Fruit fly (Drosophila melanogaster) whole organism, embryonic: ENCODE data around the gene Eig71Ei.
A peak's percentile ranks its signal among the peaks of the same experiment; 100 is the strongest.

Experiments
- Bteb2 ChIP-seq: fragments of 200-800 bp; sonication (Bioruptor generic); optimal IDR thresholded peaks from 2 replicates; lab custom pipeline; 2016; ENCODE audit warnings: missing biosample characterization, missing genetic modification characterization
- CG10147 ChIP-seq: fragments of 200-800 bp; sonication (Bioruptor generic); optimal IDR thresholded peaks from 2 replicates; lab custom pipeline; 2019; ENCODE audit warnings: missing biosample characterization, mild to moderate bottlenecking, missing genetic modification characterization, moderate library complexity
- CG10321 ChIP-seq: fragments of 200-800 bp; sonication (Bioruptor generic); IDR thresholded peaks from 2 replicates; pipeline ENCODE4 v1.3.6; 2022; ENCODE audit warnings: missing biosample characterization, missing genetic modification characterization
- CG11247 ChIP-seq: fragments of 200-800 bp; sonication (Bioruptor generic); IDR thresholded peaks from 2 replicates; pipeline ENCODE4 v1.3.6; 2022; ENCODE audit warnings: missing biosample characterization, missing genetic modification characterization
- CG12391 ChIP-seq: fragments of 200-800 bp; sonication (Bioruptor generic); optimal IDR thresholded peaks from 3 replicates; lab custom pipeline; 2018; ENCODE audit warnings: missing biosample characterization, mild to moderate bottlenecking, missing genetic modification characterization, moderate library complexity
- CG13296 ChIP-seq: fragments of 200-800 bp; sonication (Bioruptor generic); optimal IDR thresholded peaks from 3 replicates; lab custom pipeline; 2018; ENCODE audit warnings: missing biosample characterization, mild to moderate bottlenecking, missing genetic modification characterization
- CG14050 ChIP-seq: fragments of 200-800 bp; sonication (Bioruptor generic); IDR thresholded peaks from 3 replicates; pipeline ENCODE4 v1.3.6; 2022; ENCODE audit warnings: missing biosample characterization, missing genetic modification characterization
- CG1647 ChIP-seq: fragments of 200-800 bp; sonication (Bioruptor generic); optimal IDR thresholded peaks from 3 replicates; lab custom pipeline; 2016; ENCODE audit warnings: missing biosample characterization, missing genetic modification characterization
- CG17912 ChIP-seq: fragments of 200-800 bp; sonication (Bioruptor generic); optimal IDR thresholded peaks from 2 replicates; lab custom pipeline; 2018; ENCODE audit warnings: missing biosample characterization, mild to moderate bottlenecking, missing genetic modification characterization
- CG2116 ChIP-seq: fragments of 200-800 bp; sonication (Bioruptor generic); optimal IDR thresholded peaks from 3 replicates; lab custom pipeline; 2018; ENCODE audit warnings: missing biosample characterization, mild to moderate bottlenecking, missing genetic modification characterization
- CG30020 ChIP-seq: fragments of 200-800 bp; optimal IDR thresholded peaks from 2 replicates; lab custom pipeline; 2019; ENCODE audit warnings: missing biosample characterization, mild to moderate bottlenecking, missing genetic modification characterization, moderate library complexity
- CG30403 ChIP-seq: fragments of 200-800 bp; sonication (Bioruptor generic); optimal IDR thresholded peaks from 3 replicates; lab custom pipeline; 2016; ENCODE audit warnings: missing biosample characterization, missing genetic modification characterization
- CG3163 ChIP-seq: fragments of 200-800 bp; sonication (Bioruptor generic); optimal IDR thresholded peaks from 3 replicates; lab custom pipeline; 2016; ENCODE audit warnings: missing biosample characterization, missing genetic modification characterization
- CG4360 ChIP-seq: fragments of 200-800 bp; sonication (Bioruptor generic); IDR thresholded peaks from 2 replicates; pipeline ENCODE4 v1.3.6; 2022; ENCODE audit warnings: missing biosample characterization, missing genetic modification characterization
- CG43689 ChIP-seq: fragments of 200-800 bp; sonication (Bioruptor generic); IDR thresholded peaks from 2 replicates; pipeline ENCODE4 v1.3.6; 2022; ENCODE audit warnings: missing biosample characterization, missing genetic modification characterization
- CG4707 ChIP-seq: fragments of 200-800 bp; sonication (Bioruptor generic); optimal IDR thresholded peaks from 2 replicates; lab custom pipeline; 2018; ENCODE audit warnings: missing biosample characterization, mild to moderate bottlenecking, missing genetic modification characterization, moderate library complexity
- CG4730 ChIP-seq: fragments of 200-800 bp; sonication (Bioruptor generic); IDR thresholded peaks from 2 replicates; pipeline ENCODE4 v1.3.6; 2022; ENCODE audit warnings: missing biosample characterization, missing genetic modification characterization
- CG6254 ChIP-seq: fragments of 200-800 bp; sonication (Bioruptor generic); optimal IDR thresholded peaks from 3 replicates; lab custom pipeline; 2017; ENCODE audit warnings: mild to moderate bottlenecking, missing biosample characterization, missing genetic modification reagents, missing genetic modification characterization
- Dbx ChIP-seq: fragments of 200-800 bp; sonication (Bioruptor generic); IDR thresholded peaks from 3 replicates; pipeline ENCODE4 v1.3.6; 2022; ENCODE audit warnings: missing biosample characterization, missing genetic modification characterization
- Deaf1 ChIP-seq: fragments of 200-800 bp; optimal IDR thresholded peaks from 3 replicates; lab custom pipeline; 2019; ENCODE audit warnings: missing biosample characterization, mild to moderate bottlenecking, missing genetic modification characterization, moderate library complexity
- Hr3 ChIP-seq: fragments of 200-800 bp; sonication (Bioruptor generic); optimal IDR thresholded peaks from 3 replicates; lab custom pipeline; 2016; ENCODE audit warnings: missing biosample characterization, missing genetic modification characterization
- Max ChIP-seq: fragments of 200-800 bp; sonication (Bioruptor generic); optimal IDR thresholded peaks from 2 replicates; lab custom pipeline; 2016; ENCODE audit warnings: missing biosample characterization, mild to moderate bottlenecking, missing genetic modification characterization
- Ptx1 ChIP-seq: fragments of 200-800 bp; sonication (Bioruptor generic); IDR thresholded peaks from 2 replicates; pipeline ENCODE4 v1.3.6; 2022; ENCODE audit warnings: missing biosample characterization, missing genetic modification characterization
- Usf ChIP-seq: fragments of 200-800 bp; sonication (Bioruptor generic); optimal IDR thresholded peaks from 2 replicates; lab custom pipeline; 2017; ENCODE audit warnings: missing genotype, missing biosample characterization, missing genetic modification characterization
- al ChIP-seq: fragments of 200-800 bp; sonication (Bioruptor generic); IDR thresholded peaks from 2 replicates; pipeline ENCODE4 v1.3.6; 2022; ENCODE audit warnings: missing biosample characterization, missing genetic modification characterization
- ara ChIP-seq: fragments of 200-800 bp; sonication (Bioruptor generic); IDR thresholded peaks from 2 replicates; pipeline ENCODE4 v1.3.6; 2022; ENCODE audit warnings: missing biosample characterization, missing genetic modification characterization
- bab2 ChIP-seq: fragments of 200-800 bp; sonication (Bioruptor generic); optimal IDR thresholded peaks from 2 replicates; lab custom pipeline; 2016; ENCODE audit warnings: missing biosample characterization, missing genetic modification characterization
- bbx ChIP-seq: fragments of 200-800 bp; sonication (Bioruptor generic); IDR thresholded peaks from 2 replicates; pipeline ENCODE4 v1.3.6; 2022; ENCODE audit warnings: missing biosample characterization, missing genetic modification characterization; ENCODE audit not compliant: partially characterized antibody
- btn ChIP-seq: fragments of 200-800 bp; sonication (Bioruptor generic); optimal IDR thresholded peaks from 2 replicates; lab custom pipeline; 2016; ENCODE audit warnings: missing biosample characterization, missing genetic modification characterization
- cad ChIP-seq: fragments of >200 bp; optimal IDR thresholded peaks from 2 replicates; lab custom pipeline; 2017; ENCODE audit warnings: missing biosample characterization, missing genetic modification characterization
- chif ChIP-seq, 2 experiments: fragments of 200-800 bp; sonication (Bioruptor generic); optimal IDR thresholded peaks; 3 replicates each; lab custom pipeline; 2016; ENCODE audit warnings: missing biosample characterization in 2 of 2, missing genetic modification characterization in 2 of 2
- cwo ChIP-seq: fragments of 200-800 bp; sonication (Bioruptor generic); optimal IDR thresholded peaks from 3 replicates; lab custom pipeline; 2017; ENCODE audit warnings: missing biosample characterization, missing genetic modification characterization, mild to moderate bottlenecking, moderate library complexity, missing genetic modification reagents
- dan ChIP-seq: fragments of 200-800 bp; sonication (Bioruptor generic); IDR thresholded peaks from 2 replicates; pipeline ENCODE4 v1.3.6; 2022; ENCODE audit warnings: missing biosample characterization, missing genetic modification characterization
- ewg ChIP-seq: fragments of 200-800 bp; sonication (Bioruptor generic); optimal IDR thresholded peaks from 3 replicates; lab custom pipeline; 2017; ENCODE audit warnings: mild to moderate bottlenecking, missing biosample characterization, missing genetic modification reagents, missing genetic modification characterization
- gt ChIP-seq: fragments of 200-800 bp; sonication (Bioruptor generic); IDR thresholded peaks from 2 replicates; pipeline ENCODE4 v1.3.6; 2022; ENCODE audit warnings: missing biosample characterization, missing genetic modification characterization
- hbn ChIP-seq: fragments of 200-800 bp; sonication (Bioruptor generic); IDR thresholded peaks from 2 replicates; pipeline ENCODE4 v1.3.6; 2022; ENCODE audit warnings: missing biosample characterization, missing genetic modification characterization; ENCODE audit not compliant: partially characterized antibody
- hth ChIP-seq: fragments of >200 bp; optimal IDR thresholded peaks from 2 replicates; lab custom pipeline; 2017; ENCODE audit warnings: inconsistent platforms
- ken ChIP-seq: fragments of 200-800 bp; sonication (Bioruptor generic); IDR thresholded peaks from 3 replicates; pipeline ENCODE4 v1.3.6; 2022; ENCODE audit warnings: missing biosample characterization, missing genetic modification characterization
- nom ChIP-seq: fragments of 200-800 bp; sonication (Bioruptor generic); optimal IDR thresholded peaks from 2 replicates; lab custom pipeline; 2017; ENCODE audit warnings: missing biosample characterization, missing genetic modification characterization, mild to moderate bottlenecking, moderate library complexity, missing genetic modification reagents
- odd ChIP-seq: fragments of 200-800 bp; sonication (Bioruptor generic); optimal IDR thresholded peaks from 2 replicates; lab custom pipeline; 2017; ENCODE audit warnings: missing biosample characterization, mild to moderate bottlenecking, missing genetic modification characterization
- pan ChIP-seq, 4 experiments: fragments of >200 bp in 3 of 4; fragments of 200-800 bp in 1 of 4; sonication (Bioruptor generic) in 1 of 4; optimal IDR thresholded peaks in 3 of 4; IDR thresholded peaks in 1 of 4; 2 replicates each; pipeline versions ENCODE4 v1.3.6 to Lab custom; 2017 to 2022; ENCODE audit warnings: missing biosample characterization in 2 of 4, missing genetic modification characterization in 2 of 4, mixed read lengths in 1 of 4
- pfk ChIP-seq: fragments of 200-800 bp; sonication (Bioruptor generic); optimal IDR thresholded peaks from 2 replicates; lab custom pipeline; 2018; ENCODE audit warnings: missing biosample characterization, mild to moderate bottlenecking, missing genetic modification characterization, moderate library complexity
- sc ChIP-seq, 3 experiments: fragments of >200 bp in 2 of 3; fragments of 200-800 bp in 1 of 3; sonication (Bioruptor generic) in 1 of 3; optimal IDR thresholded peaks; 2 replicates in 2 of 3; 3 replicates in 1 of 3; lab custom pipeline; 2017; ENCODE audit warnings: mild to moderate bottlenecking in 1 of 3, missing biosample characterization in 1 of 3, missing genetic modification characterization in 1 of 3, missing genetic modification reagents in 1 of 3
- sd ChIP-seq: fragments of 200-800 bp; sonication (Bioruptor generic); optimal IDR thresholded peaks from 3 replicates; lab custom pipeline; 2018; ENCODE audit warnings: missing biosample characterization, mild to moderate bottlenecking, missing genetic modification characterization, moderate library complexity
- sens-2 ChIP-seq: fragments of 200-800 bp; sonication (Bioruptor generic); IDR thresholded peaks from 2 replicates; pipeline ENCODE4 v1.3.6; 2022; ENCODE audit warnings: missing biosample characterization, missing genetic modification characterization
- tio ChIP-seq: fragments of 200-800 bp; sonication (Bioruptor generic); optimal IDR thresholded peaks from 2 replicates; lab custom pipeline; 2017; ENCODE audit warnings: missing biosample characterization, missing genetic modification characterization, inconsistent platforms
- toy ChIP-seq: fragments of 200-800 bp; sonication (Bioruptor generic); IDR thresholded peaks from 2 replicates; pipeline ENCODE4 v1.3.6; 2022; ENCODE audit warnings: missing biosample characterization, missing genetic modification characterization
- tx ChIP-seq: fragments of 200-800 bp; sonication (Bioruptor generic); optimal IDR thresholded peaks from 2 replicates; lab custom pipeline; 2016; ENCODE audit warnings: missing biosample characterization, missing genetic modification characterization
- z ChIP-seq: fragments of 200-800 bp; sonication (Bioruptor generic); IDR thresholded peaks from 3 replicates; pipeline ENCODE4 v1.3.6; 2022; ENCODE audit warnings: missing biosample characterization, missing genetic modification characterization

The Eig71Ei gene

dm6 chr3L:15690711-15691591, 31.4 kb downstream of the Eig71Ei start (continued):
- TF ChIP-seq CG1647 (GFP tag; lab: Kevin White, UChicago) (no peak), ewg (no peak), tx (GFP tag; lab: Kevin White, UChicago) (no peak), cwo (peak; percentile 65), Dbx (GFP tag; lab: Robert Waterston, UW) (no peak), CG4707 (GFP tag; lab: Kevin White, UChicago) (no peak), al (no peak), CG13296 (GFP tag; lab: Kevin White, UChicago) (peak; percentile 30), btn (GFP tag; lab: Kevin White, UChicago) (peak; percentile 21), tio (GFP tag; lab: Kevin White, UChicago) (no peak), Bteb2 (GFP tag; lab: Kevin White, UChicago) (no peak), Deaf1 (tag; lab: Kevin White, UChicago) (peak; percentile 26), CG17912 (GFP tag; lab: Kevin White, UChicago) (no peak), chif (GFP tag; optimal IDR thresholded peaks at IDR 0.05; lab: Kevin White, UChicago) (no peak), ara (GFP tag; lab: Robert Waterston, UW) (no peak), CG2116 (no peak), Ptx1 (GFP tag; lab: Robert Waterston, UW) (peak; percentile 8; the same call in 1 of the 2 replicates), sd (tag; lab: Kevin White, UChicago) (peak; percentile 51), CG4730 (GFP tag; lab: Robert Waterston, UW) (no peak), pfk (no peak), CG10321 (GFP tag; lab: Robert Waterston, UW) (no peak), toy (no peak), bbx (GFP tag; lab: Robert Waterston, UW) (no peak), CG43689 (GFP tag; lab: Robert Waterston, UW) (no peak), hbn (no peak), odd (GFP tag; lab: Kevin White, UChicago) (peak; percentile 31), z (GFP tag; lab: Robert Waterston, UW) (peak; percentile 52; the same call in 2 of the 3 replicates), Hr3 (GFP tag; lab: Kevin White, UChicago) (no peak), dan (GFP tag; lab: Robert Waterston, UW) (no peak), CG4360 (GFP tag; lab: Robert Waterston, UW) (no peak), Usf (GFP tag; lab: Kevin White, UChicago) (no peak), cad (GFP tag; lab: Kevin White, UChicago) (no peak), CG12391 (tag; lab: Kevin White, UChicago) (peak; percentile 59), sens-2 (GFP tag; lab: Robert Waterston, UW) (no peak), hth (lab: Kevin White, UChicago) (no peak), Max (GFP tag; lab: Kevin White, UChicago) (no peak), CG30020 (tag; lab: Kevin White, UChicago) (peak; percentile 67), CG30403 (GFP tag; lab: Kevin White, UChicago) (peak; percentile 53), nom (no peak), CG10147 (GFP tag; lab: Kevin White, UChicago) (no peak), gt (no peak), bab2 (GFP tag; lab: Kevin White, UChicago) (no peak), CG14050 (GFP tag; lab: Robert Waterston, UW) (no peak), ken (GFP tag; lab: Robert Waterston, UW) (0 out of 3 replicates have a peak, but pooled peaks have one; percentile 7), CG6254 (GFP tag; lab: Kevin White, UChicago) (peak; percentile 63), sc (optimal IDR thresholded peaks at IDR 0.05; lab: Kevin White, UChicago) (no peak), sc (GFP tag; optimal IDR thresholded peaks at IDR 0.05; lab: Kevin White, UChicago) (no peak), CG11247 (GFP tag; lab: Robert Waterston, UW) (no peak), CG3163 (GFP tag; lab: Kevin White, UChicago) (no peak), pan (optimal IDR thresholded peaks at IDR 0.05; lab: Kevin White, UChicago) (no peak), pan (GFP tag; optimal IDR thresholded peaks at IDR 0.05 in 1 of 2, IDR thresholded peaks at IDR 0.05 in 1 of 2) (no peak)
